Worm (Caenorhabditis elegans): ENCODE measurements around the gene mdmh-35.

Gene mdmh-35

DNA sequence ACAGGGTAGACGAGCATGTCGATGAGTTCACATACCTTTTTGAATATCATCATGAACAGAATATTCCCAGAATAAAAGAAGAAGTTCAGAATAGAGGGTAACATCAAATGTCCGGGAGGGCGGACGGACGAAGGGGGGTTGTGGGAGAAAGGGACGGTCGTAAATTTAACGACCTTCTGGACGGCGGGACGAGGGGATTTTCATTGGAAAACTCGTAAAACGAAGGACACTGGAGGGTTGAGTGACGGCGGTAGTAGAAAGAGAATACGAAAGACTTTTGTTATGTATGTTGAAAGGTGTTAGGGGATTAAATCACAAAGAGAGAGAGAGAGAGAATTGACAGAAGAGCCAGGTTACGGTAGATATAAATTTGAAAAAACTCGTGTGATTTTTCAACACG is 4.9 kb downstream of the mdmh-35 start:
- TF ChIP-seq klf-2 (GFP tag; conservative IDR thresholded peaks at IDR 0.05) (no peak), med-1 (GFP tag; optimal IDR thresholded peaks at IDR 0.05; ENCODE audit: insufficient read depth) (no peak), ztf-29 (GFP tag; IDR thresholded peaks at IDR 0.05) (no peak), flt-1 (GFP tag; IDR thresholded peaks at IDR 0.05) (no peak), ref-1 (GFP tag; conservative IDR thresholded peaks at IDR 0.05) (no peak), ztf-23 (GFP tag; IDR thresholded peaks at IDR 0.05) (no peak), cog-1 (tag; optimal IDR thresholded peaks at IDR 0.05) (no peak), tab-1 (GFP tag; IDR thresholded peaks at IDR 0.05) (no peak), T22C8.4 (GFP tag; IDR thresholded peaks at IDR 0.05) (no peak)

DNA sequence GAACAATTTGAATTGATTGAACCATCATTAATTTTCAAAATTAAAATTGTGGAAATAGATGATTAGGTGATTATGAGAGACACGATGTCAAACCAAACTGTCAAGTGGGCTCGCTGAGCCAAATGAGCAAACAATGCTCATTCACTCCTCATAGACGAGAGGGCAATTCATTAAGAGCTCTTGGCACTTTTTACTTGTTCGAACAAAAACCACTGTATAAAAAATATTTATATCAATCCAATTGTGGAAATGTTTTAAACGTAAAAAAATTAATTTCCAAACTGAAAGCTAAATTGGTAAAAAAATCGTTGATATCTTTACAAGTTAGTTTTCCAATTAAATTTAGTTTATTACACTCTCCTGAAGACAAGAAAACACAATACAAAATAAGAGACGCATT is 5.8 kb downstream of the mdmh-35 start, which contains the start of gene acr-7:
Gene acr-7, minus strand, starts transcription at position 101 of the 400 bp plus-strand sequence.
- TF ChIP-seq ztf-23 (GFP tag; IDR thresholded peaks at IDR 0.05) (no peak), klf-2 (GFP tag; conservative IDR thresholded peaks at IDR 0.05) (no peak), ztf-29 (GFP tag; IDR thresholded peaks at IDR 0.05) (no peak), cog-1 (tag; optimal IDR thresholded peaks at IDR 0.05) (no peak), med-1 (GFP tag; optimal IDR thresholded peaks at IDR 0.05; ENCODE audit: insufficient read depth) (no peak), T22C8.4 (GFP tag; IDR thresholded peaks at IDR 0.05) (no peak), flt-1 (GFP tag; IDR thresholded peaks at IDR 0.05) (no peak), tab-1 (GFP tag; IDR thresholded peaks at IDR 0.05) (no peak)

ce11 chrII:7845571-7846236 is 9.8 kb downstream of the mdmh-35 start, which contains the start of gene T09A5.4:
TSS of gene T09A5.4 (plus strand) at chrII:7846186.
- TF ChIP-seq flt-1 (GFP tag; IDR thresholded peaks at IDR 0.05): no peak
- no peak for TF ChIP-seq cog-1 (tag; optimal IDR thresholded peaks at IDR 0.05)
- TF ChIP-seq ref-1 (GFP tag; conservative IDR thresholded peaks at IDR 0.05): no peak
- TF ChIP-seq ztf-23 (GFP tag; IDR thresholded peaks at IDR 0.05): no peak
- no peak for TF ChIP-seq klf-2 (GFP tag; conservative IDR thresholded peaks at IDR 0.05)
- no peak for TF ChIP-seq med-1 (GFP tag; optimal IDR thresholded peaks at IDR 0.05; ENCODE audit: insufficient read depth)
- TF ChIP-seq T22C8.4 (GFP tag; IDR thresholded peaks at IDR 0.05): no peak
- no peak for TF ChIP-seq tab-1 (GFP tag; IDR thresholded peaks at IDR 0.05)
- TF ChIP-seq ztf-29 (GFP tag; IDR thresholded peaks at IDR 0.05): no peak

- no peak for TF ChIP-seq klf-2 (GFP tag; conservative IDR thresholded peaks at IDR 0.05)
- TF ChIP-seq ztf-29 (GFP tag; IDR thresholded peaks at IDR 0.05): no peak
- no peak for TF ChIP-seq cog-1 (tag; optimal IDR thresholded peaks at IDR 0.05)
- TF ChIP-seq tab-1 (GFP tag; IDR thresholded peaks at IDR 0.05): no peak
- TF ChIP-seq ref-1 (GFP tag; conservative IDR thresholded peaks at IDR 0.05): no peak
Measured at ce11 chrII:7842053-7842452, 13.5 kb downstream of the mdmh-35 start, which contains the start of gene klp-3. TSS of gene klp-3 (plus strand) at chrII:7842353.

DNA sequence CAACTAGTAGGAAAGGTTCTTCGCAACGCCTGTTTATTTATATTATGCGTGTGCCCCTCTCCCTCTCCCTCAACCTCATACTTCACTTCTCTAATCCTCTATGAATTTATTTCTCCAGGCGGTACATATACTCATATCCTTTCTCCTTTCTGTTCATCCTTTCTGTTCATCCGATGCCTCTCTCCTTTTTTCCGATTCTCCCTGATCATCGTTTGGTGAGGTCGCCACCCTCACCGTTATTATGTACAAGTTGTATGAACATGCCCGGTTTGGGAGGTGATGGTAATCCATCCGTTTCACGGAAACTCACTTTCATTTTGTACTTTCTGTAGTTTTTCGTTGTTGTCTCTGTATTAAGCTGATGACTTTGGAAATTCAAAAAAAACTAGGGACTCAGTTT is 15.8 kb downstream of the mdmh-35 start:
- no peak for TF ChIP-seq T22C8.4 (GFP tag; IDR thresholded peaks at IDR 0.05)
- no peak for TF ChIP-seq med-1 (GFP tag; optimal IDR thresholded peaks at IDR 0.05; ENCODE audit: insufficient read depth)
- no peak for TF ChIP-seq ztf-23 (GFP tag; IDR thresholded peaks at IDR 0.05)
- no peak for TF ChIP-seq klf-2 (GFP tag; conservative IDR thresholded peaks at IDR 0.05)
- no peak for TF ChIP-seq ref-1 (GFP tag; conservative IDR thresholded peaks at IDR 0.05)
- no peak for TF ChIP-seq tab-1 (GFP tag; IDR thresholded peaks at IDR 0.05)
- no peak for TF ChIP-seq cog-1 (tag; optimal IDR thresholded peaks at IDR 0.05)
- no peak for TF ChIP-seq ztf-29 (GFP tag; IDR thresholded peaks at IDR 0.05)
- TF ChIP-seq flt-1 (GFP tag; IDR thresholded peaks at IDR 0.05): no peak

DNA sequence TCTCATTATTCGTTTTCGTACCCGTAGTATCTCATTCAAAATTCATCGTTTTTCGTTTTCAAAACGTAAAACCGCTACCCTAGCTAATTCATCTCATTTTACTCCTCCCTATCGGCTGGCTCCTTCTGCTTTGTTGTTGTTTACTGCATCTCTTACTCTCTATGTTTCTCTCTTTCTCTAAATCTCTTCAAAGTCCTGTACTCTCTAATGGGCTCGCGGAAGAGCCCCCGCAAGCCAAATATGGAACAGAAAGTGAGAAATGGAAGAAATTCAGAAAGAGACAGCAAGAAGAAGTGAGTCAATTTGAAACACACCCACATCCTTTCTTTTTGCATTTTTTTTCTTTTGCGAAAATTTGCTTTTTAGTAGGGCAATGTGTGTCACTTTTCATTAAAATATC is 16.9 kb downstream of the mdmh-35 start:
- no peak for TF ChIP-seq ztf-23 (GFP tag; IDR thresholded peaks at IDR 0.05)
- TF ChIP-seq tab-1 (GFP tag; IDR thresholded peaks at IDR 0.05): no peak
- no peak for TF ChIP-seq ztf-29 (GFP tag; IDR thresholded peaks at IDR 0.05)
- no peak for TF ChIP-seq cog-1 (tag; optimal IDR thresholded peaks at IDR 0.05)
- TF ChIP-seq ref-1 (GFP tag; conservative IDR thresholded peaks at IDR 0.05): no peak
- TF ChIP-seq med-1 (GFP tag; optimal IDR thresholded peaks at IDR 0.05; ENCODE audit: insufficient read depth): no peak
- TF ChIP-seq flt-1 (GFP tag; IDR thresholded peaks at IDR 0.05): no peak
- TF ChIP-seq klf-2 (GFP tag; conservative IDR thresholded peaks at IDR 0.05): no peak
- no peak for TF ChIP-seq T22C8.4 (GFP tag; IDR thresholded peaks at IDR 0.05)

- TF ChIP-seq tab-1 (GFP tag; IDR thresholded peaks at IDR 0.05) (no peak), ref-1 (GFP tag; conservative IDR thresholded peaks at IDR 0.05) (no peak), ztf-29 (GFP tag; IDR thresholded peaks at IDR 0.05) (no peak), med-1 (GFP tag; optimal IDR thresholded peaks at IDR 0.05; ENCODE audit: insufficient read depth) (no peak), T22C8.4 (GFP tag; IDR thresholded peaks at IDR 0.05) (no peak), ztf-23 (GFP tag; IDR thresholded peaks at IDR 0.05) (no peak), flt-1 (GFP tag; IDR thresholded peaks at IDR 0.05) (no peak), klf-2 (GFP tag; conservative IDR thresholded peaks at IDR 0.05) (no peak)
Measured at ce11 chrII:7836613-7837226, 18.8 kb downstream of the mdmh-35 start.

- no peak for TF ChIP-seq ref-1 (GFP tag; conservative IDR thresholded peaks at IDR 0.05)
- no peak for TF ChIP-seq med-1 (GFP tag; optimal IDR thresholded peaks at IDR 0.05; ENCODE audit: insufficient read depth)
- no peak for TF ChIP-seq flt-1 (GFP tag; IDR thresholded peaks at IDR 0.05)
- TF ChIP-seq klf-2 (GFP tag; conservative IDR thresholded peaks at IDR 0.05): no peak
- no peak for TF ChIP-seq cog-1 (tag; optimal IDR thresholded peaks at IDR 0.05)
- TF ChIP-seq ztf-23 (GFP tag; IDR thresholded peaks at IDR 0.05): no peak
- TF ChIP-seq ztf-29 (GFP tag; IDR thresholded peaks at IDR 0.05): no peak
- TF ChIP-seq T22C8.4 (GFP tag; IDR thresholded peaks at IDR 0.05): no peak
Measured at ce11 chrII:7835314-7835713, 20.2 kb downstream of the mdmh-35 start, which contains the start of gene cex-2. TSS of gene cex-2 (minus strand) at chrII:7835414.

ce11 chrII:7832054-7832453 is 23.5 kb downstream of the mdmh-35 start, which contains the start of gene T09A5.14:
TSS of gene T09A5.14 (plus strand) at chrII:7832354.
- TF ChIP-seq klf-2 (GFP tag; conservative IDR thresholded peaks at IDR 0.05): no peak
